Worm (Caenorhabditis elegans) whole organism, L2 larva: ENCODE data around the gene C33A12.3.

Experiments used
- C34F6.9 ChIP-seq: fragments of 150-350 bp; optimal IDR thresholded peaks from 2 replicates; lab custom pipeline; 2014; ENCODE audit warnings: missing biosample characterization, missing genetic modification characterization
- F13H6.1 ChIP-seq: sonication (generic microtip); optimal IDR thresholded peaks from 2 replicates; lab custom pipeline; 2016; ENCODE audit warnings: missing genetic modification characterization, missing compliant biosample characterization
- R02D3.7 ChIP-seq: fragments of 150-350 bp; optimal IDR thresholded peaks from 2 replicates; lab custom pipeline; 2014; ENCODE audit warnings: missing biosample characterization, missing genetic modification characterization
- Y55F3AM.14 ChIP-seq: fragments of 200-800 bp; sonication (Bioruptor generic); optimal IDR thresholded peaks from 2 replicates; lab custom pipeline; 2018; ENCODE audit warnings: mild to moderate bottlenecking, missing genetic modification characterization, missing compliant biosample characterization
- ZK546.5 ChIP-seq: sonication (generic microtip); optimal IDR thresholded peaks from 2 replicates; lab custom pipeline; 2017; ENCODE audit warnings: missing biosample characterization, missing genetic modification characterization
- alr-1 ChIP-seq: fragments of 150-350 bp; optimal IDR thresholded peaks from 2 replicates; lab custom pipeline; 2014; ENCODE audit warnings: missing biosample characterization, missing genetic modification characterization
- ama-1 ChIP-seq: fragments of 150-350 bp; optimal IDR thresholded peaks from 2 replicates; lab custom pipeline; 2018; ENCODE audit warnings: inconsistent platforms
- blmp-1 ChIP-seq: sonication (generic microtip); optimal IDR thresholded peaks from 2 replicates; lab custom pipeline; 2017; ENCODE audit warnings: missing genetic modification characterization, mild to moderate bottlenecking, missing compliant biosample characterization, antibody characterized with exemption, moderate library complexity; ENCODE audit not compliant: insufficient read depth
- ceh-16 ChIP-seq: fragments of 150-350 bp; optimal IDR thresholded peaks from 2 replicates; lab custom pipeline; 2014; ENCODE audit warnings: missing biosample characterization, missing genetic modification characterization
- ceh-82 ChIP-seq: fragments of 150-350 bp; optimal IDR thresholded peaks from 2 replicates; lab custom pipeline; 2014; ENCODE audit warnings: missing biosample characterization, missing genetic modification characterization
- crh-2 ChIP-seq: sonication (generic microtip); optimal IDR thresholded peaks from 2 replicates; lab custom pipeline; 2017; ENCODE audit warnings: missing biosample characterization, missing genetic modification characterization
- dmd-4 ChIP-seq: sonication (generic microtip); optimal IDR thresholded peaks from 2 replicates; lab custom pipeline; 2017; ENCODE audit warnings: missing biosample characterization, missing genetic modification characterization
- elt-1 ChIP-seq: fragments of 150-350 bp; optimal IDR thresholded peaks from 2 replicates; lab custom pipeline; 2014; ENCODE audit warnings: missing biosample characterization, missing genetic modification characterization
- elt-3 ChIP-seq: sonication (generic microtip); optimal IDR thresholded peaks from 2 replicates; lab custom pipeline; 2017; ENCODE audit warnings: missing biosample characterization, missing genetic modification characterization
- gmeb-1 ChIP-seq: fragments of 150-350 bp; optimal IDR thresholded peaks from 2 replicates; lab custom pipeline; 2014; ENCODE audit warnings: missing biosample characterization, missing genetic modification characterization
- lin-11 ChIP-seq: fragments of 150-350 bp; sonication (generic microtip); optimal IDR thresholded peaks from 2 replicates; lab custom pipeline; 2014; ENCODE audit warnings: missing biosample characterization, missing genetic modification characterization, inconsistent platforms, mixed read lengths
- lin-39 ChIP-seq: fragments of 150-350 bp; optimal IDR thresholded peaks from 2 replicates; lab custom pipeline; 2014; ENCODE audit warnings: missing biosample characterization, missing genetic modification reagents, missing genetic modification characterization
- lsy-2 ChIP-seq, 2 experiments: fragments of 150-350 bp in 1 of 2; sonication (generic microtip) in 1 of 2; optimal IDR thresholded peaks; 2 replicates each; lab custom pipeline; 2014 to 2017; ENCODE audit warnings: missing biosample characterization in 2 of 2, missing genetic modification characterization in 2 of 2
- mab-5 ChIP-seq: fragments of 150-350 bp; optimal IDR thresholded peaks from 2 replicates; lab custom pipeline; 2014; ENCODE audit warnings: missing biosample characterization, missing genetic modification characterization
- mdl-1 ChIP-seq, 2 experiments: fragments of 150-350 bp in 1 of 2; sonication (generic microtip) in 1 of 2; optimal IDR thresholded peaks; 2 replicates each; lab custom pipeline; 2017; ENCODE audit warnings: missing biosample characterization in 2 of 2, missing genetic modification characterization in 2 of 2
- nhr-11 ChIP-seq: fragments of 150-350 bp; optimal IDR thresholded peaks from 2 replicates; lab custom pipeline; 2014; ENCODE audit warnings: missing biosample characterization, missing genetic modification characterization
- nhr-21 ChIP-seq: fragments of 150-350 bp; optimal IDR thresholded peaks from 2 replicates; lab custom pipeline; 2014; ENCODE audit warnings: missing biosample characterization, missing genetic modification characterization
- nhr-23 ChIP-seq: fragments of 150-350 bp; optimal IDR thresholded peaks from 2 replicates; lab custom pipeline; 2014; ENCODE audit warnings: missing biosample characterization, missing genetic modification reagents, missing genetic modification characterization
- nhr-237 ChIP-seq: fragments of 150-350 bp; optimal IDR thresholded peaks from 2 replicates; lab custom pipeline; 2014; ENCODE audit warnings: missing biosample characterization, missing genetic modification characterization
- nhr-25 ChIP-seq: fragments of 150-350 bp; sonication (generic microtip); optimal IDR thresholded peaks from 3 replicates; lab custom pipeline; 2014; ENCODE audit warnings: missing biosample characterization, missing genetic modification characterization
- nhr-6 ChIP-seq: fragments of 150-350 bp; optimal IDR thresholded peaks from 2 replicates; lab custom pipeline; 2014; ENCODE audit warnings: missing biosample characterization, missing genetic modification characterization
- nhr-77 ChIP-seq: fragments of 150-350 bp; optimal IDR thresholded peaks from 2 replicates; lab custom pipeline; 2014; ENCODE audit warnings: missing biosample characterization, missing genetic modification characterization
- peb-1 ChIP-seq: fragments of 150-350 bp; optimal IDR thresholded peaks from 2 replicates; lab custom pipeline; 2014; ENCODE audit warnings: missing biosample characterization, missing genetic modification characterization
- sem-4 ChIP-seq: fragments of 150-350 bp; optimal IDR thresholded peaks from 2 replicates; lab custom pipeline; 2014; ENCODE audit warnings: missing biosample characterization, missing genetic modification reagents, missing genetic modification characterization
- sma-3 ChIP-seq: sonication (generic microtip); optimal IDR thresholded peaks from 2 replicates; lab custom pipeline; 2016; ENCODE audit warnings: missing genetic modification reagents, missing genetic modification characterization, missing compliant biosample characterization
- snpc-4 ChIP-seq: fragments of 150-350 bp; optimal IDR thresholded peaks from 2 replicates; lab custom pipeline; 2014; ENCODE audit warnings: missing biosample characterization, missing genetic modification characterization
- unc-39 ChIP-seq: fragments of 150-350 bp; optimal IDR thresholded peaks from 2 replicates; lab custom pipeline; 2014; ENCODE audit warnings: missing biosample characterization, missing genetic modification characterization
- unc-55 ChIP-seq: fragments of 150-350 bp; sonication (generic microtip); optimal IDR thresholded peaks from 3 replicates; lab custom pipeline; 2014; ENCODE audit warnings: missing biosample characterization, missing genetic modification reagents, missing genetic modification characterization
- unc-62 ChIP-seq: fragments of 150-350 bp; optimal IDR thresholded peaks from 2 replicates; lab custom pipeline; 2014; ENCODE audit warnings: missing biosample characterization, missing genetic modification reagents, missing genetic modification characterization
- zag-1 ChIP-seq: fragments of 150-350 bp; optimal IDR thresholded peaks from 2 replicates; lab custom pipeline; 2014; ENCODE audit warnings: missing biosample characterization, missing genetic modification characterization
- ztf-1 ChIP-seq: fragments of 200-800 bp; sonication (Bioruptor generic); conservative IDR thresholded peaks from 2 replicates; pipeline ENCODE4 v1.3.6; 2022; ENCODE audit warnings: missing genetic modification characterization, missing compliant biosample characterization
- ztf-11 ChIP-seq: sonication (generic microtip); optimal IDR thresholded peaks from 2 replicates; lab custom pipeline; 2017; ENCODE audit warnings: missing biosample characterization, missing genetic modification characterization

Gene C33A12.3

DNA sequence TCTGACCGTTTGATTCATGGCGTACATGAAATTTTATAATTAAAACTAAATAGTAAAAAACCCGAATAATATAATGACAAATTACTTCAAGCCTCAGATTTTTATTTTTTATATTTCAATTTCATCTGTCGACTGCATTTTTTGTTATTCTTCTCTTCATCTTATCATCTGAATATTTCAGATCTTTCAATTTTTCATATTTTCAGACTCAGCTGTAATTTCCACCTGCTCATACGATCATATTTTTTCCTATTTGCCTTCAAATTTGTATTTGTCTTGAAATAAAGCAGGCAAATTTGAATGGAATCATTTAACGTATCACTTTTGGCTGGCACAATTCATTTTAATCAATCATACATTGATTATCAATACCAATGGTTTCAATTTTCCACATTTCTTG, 14.7 kb downstream of the C33A12.3 start, which contains the start of gene sru-4:
Gene sru-4 (plus strand): TSS at position 301 of the 400 bp plus-strand sequence.
- no peak for TF ChIP-seq nhr-21 (tag; lab: Kevin White, UChicago)
- no peak for TF ChIP-seq nhr-11 (tag; lab: Kevin White, UChicago)
- TF ChIP-seq ama-1: no peak
- no peak for TF ChIP-seq dmd-4 (tag; lab: Kevin White, UChicago)
- TF ChIP-seq unc-62 (GFP tag; lab: Kevin White, UChicago): no peak
- TF ChIP-seq lsy-2 (tag; optimal IDR thresholded peaks at IDR 0.05; lab: Kevin White, UChicago): no peak
- TF ChIP-seq mdl-1 (tag; optimal IDR thresholded peaks at IDR 0.05; lab: Kevin White, UChicago): no peak
- TF ChIP-seq Y55F3AM.14 (GFP tag; lab: Kevin White, UChicago): no peak
- no peak for TF ChIP-seq unc-39 (tag; lab: Kevin White, UChicago)
- TF ChIP-seq zag-1: no peak
- TF ChIP-seq peb-1 (tag; lab: Kevin White, UChicago): no peak
- TF ChIP-seq crh-2: no peak
- TF ChIP-seq nhr-77 (tag; lab: Kevin White, UChicago): no peak
- TF ChIP-seq lin-11: no peak
- no peak for TF ChIP-seq ZK546.5 (tag; lab: Kevin White, UChicago)
- no peak for TF ChIP-seq ztf-1
- TF ChIP-seq gmeb-1 (tag; lab: Kevin White, UChicago): no peak
- TF ChIP-seq R02D3.7: no peak

DNA sequence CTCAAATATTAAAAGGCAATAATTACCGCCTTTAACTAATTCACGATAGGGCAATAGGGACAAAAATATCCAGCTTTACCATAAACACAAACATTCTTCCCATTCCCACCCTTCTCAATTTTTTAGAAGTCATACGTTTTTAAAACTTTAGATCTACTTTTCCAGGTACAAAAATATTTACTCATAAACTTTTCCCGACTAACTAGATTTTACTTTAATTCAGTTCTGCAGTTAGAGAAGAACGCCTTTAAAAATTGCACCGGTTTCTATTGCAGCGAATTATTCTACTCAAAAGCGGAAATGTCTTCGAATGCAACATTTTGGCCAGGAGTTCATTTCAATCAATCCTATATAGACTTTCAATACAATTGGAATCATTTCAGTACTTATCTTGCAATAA, 16.5 kb downstream of the C33A12.3 start, which contains the start of gene sru-3:
Gene sru-3 (plus strand): TSS at position 301 of the 400 bp plus-strand sequence.
- TF ChIP-seq nhr-21 (tag; lab: Kevin White, UChicago) (no peak), ztf-11 (no peak), elt-3 (tag; lab: Kevin White, UChicago) (no peak), sma-3 (no peak), nhr-23 (tag; lab: Kevin White, UChicago) (no peak), Y55F3AM.14 (GFP tag; lab: Kevin White, UChicago) (no peak), ceh-16 (no peak), nhr-11 (tag; lab: Kevin White, UChicago) (no peak), nhr-25 (tag; lab: Kevin White, UChicago) (no peak), unc-55 (no peak), crh-2 (no peak), zag-1 (no peak), nhr-6 (no peak), F13H6.1 (tag; lab: Kevin White, UChicago) (no peak), peb-1 (tag; lab: Kevin White, UChicago) (no peak), C34F6.9 (tag; lab: Kevin White, UChicago) (no peak), dmd-4 (tag; lab: Kevin White, UChicago) (no peak)

DNA sequence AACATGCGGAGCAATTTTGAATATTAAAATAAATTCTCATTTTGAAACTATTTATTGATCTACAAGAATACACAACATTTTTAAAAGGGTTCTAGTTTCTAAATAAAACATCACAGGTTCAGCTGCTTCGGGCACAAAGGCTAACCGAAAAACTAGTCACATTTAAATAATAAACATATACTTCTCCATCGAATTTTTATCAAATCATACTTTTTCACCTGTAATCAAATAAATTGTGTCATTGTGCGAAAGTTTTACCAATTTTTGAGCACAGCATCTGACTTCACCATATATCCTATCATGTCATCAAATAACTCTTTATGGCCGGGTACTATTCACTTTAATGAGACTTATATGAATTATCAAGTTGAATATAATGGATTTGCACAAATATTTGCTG, 22.5 kb downstream of the C33A12.3 start, which contains the start of gene sru-6:
Gene sru-6 (plus strand): TSS at position 301 of the 400 bp plus-strand sequence.
- TF ChIP-seq C34F6.9 (tag; lab: Kevin White, UChicago) (no peak), unc-55 (no peak)

DNA sequence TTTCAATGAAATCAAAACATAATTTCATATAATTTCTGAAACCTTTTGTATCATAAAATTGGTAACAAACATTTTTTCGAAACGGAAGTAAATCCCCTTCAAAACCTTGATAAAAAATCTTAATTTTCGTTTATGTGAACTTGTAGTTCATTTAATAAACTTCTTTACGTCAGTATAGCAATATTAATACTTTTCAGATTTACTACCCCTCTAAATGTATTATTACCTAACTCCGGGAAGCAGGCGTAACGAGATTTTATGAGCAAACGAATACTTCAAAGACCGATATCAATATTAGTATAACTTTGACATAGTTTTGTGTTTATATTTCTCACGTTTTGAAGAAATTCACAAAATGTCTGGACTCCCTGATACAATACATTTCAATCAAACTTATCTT, 24.5 kb downstream of the C33A12.3 start, which contains the start of gene sru-1:
Gene sru-1 (plus strand): TSS at position 301 of the 400 bp plus-strand sequence.
- no peak for TF ChIP-seq unc-62 (GFP tag; lab: Kevin White, UChicago)
- TF ChIP-seq sma-3: no peak
- TF ChIP-seq F13H6.1 (tag; lab: Kevin White, UChicago): no peak
- TF ChIP-seq alr-1 (tag; lab: Kevin White, UChicago): no peak
- no peak for TF ChIP-seq nhr-23 (tag; lab: Kevin White, UChicago)
- TF ChIP-seq sem-4 (tag; lab: Kevin White, UChicago): no peak
- no peak for TF ChIP-seq nhr-11 (tag; lab: Kevin White, UChicago)
- no peak for TF ChIP-seq lin-39 (tag; lab: Kevin White, UChicago)
- TF ChIP-seq lin-11: no peak
- TF ChIP-seq elt-1 (tag; lab: Kevin White, UChicago): no peak
- TF ChIP-seq peb-1 (tag; lab: Kevin White, UChicago): no peak
- TF ChIP-seq unc-55: no peak
- TF ChIP-seq blmp-1 (tag; lab: Kevin White, UChicago): no peak
- no peak for TF ChIP-seq nhr-237 (tag; lab: Kevin White, UChicago)
- TF ChIP-seq snpc-4 (tag; lab: Kevin White, UChicago): no peak
- TF ChIP-seq ceh-82: no peak
- TF ChIP-seq mab-5 (tag; lab: Kevin White, UChicago): no peak
- TF ChIP-seq Y55F3AM.14 (GFP tag; lab: Kevin White, UChicago): no peak
- no peak for TF ChIP-seq mdl-1 (tag; optimal IDR thresholded peaks at IDR 0.05; lab: Kevin White, UChicago)
